Worm (Caenorhabditis elegans) whole organism, L2 larva: ENCODE data around the gene ZC204.6.

Experiments used
- C34F6.9 ChIP-seq: fragments of 150-350 bp; optimal IDR thresholded peaks from 2 replicates; lab custom pipeline; 2014; ENCODE audit warnings: missing biosample characterization, missing genetic modification characterization
- F13H6.1 ChIP-seq: sonication (generic microtip); optimal IDR thresholded peaks from 2 replicates; lab custom pipeline; 2016; ENCODE audit warnings: missing genetic modification characterization, missing compliant biosample characterization
- R02D3.7 ChIP-seq: fragments of 150-350 bp; optimal IDR thresholded peaks from 2 replicates; lab custom pipeline; 2014; ENCODE audit warnings: missing biosample characterization, missing genetic modification characterization
- Y55F3AM.14 ChIP-seq: fragments of 200-800 bp; sonication (Bioruptor generic); optimal IDR thresholded peaks from 2 replicates; lab custom pipeline; 2018; ENCODE audit warnings: mild to moderate bottlenecking, missing genetic modification characterization, missing compliant biosample characterization
- ZK546.5 ChIP-seq: sonication (generic microtip); optimal IDR thresholded peaks from 2 replicates; lab custom pipeline; 2017; ENCODE audit warnings: missing biosample characterization, missing genetic modification characterization
- aly-2 ChIP-seq: fragments of 150-350 bp; optimal IDR thresholded peaks from 2 replicates; lab custom pipeline; 2014; ENCODE audit warnings: missing biosample characterization, missing genetic modification characterization
- ama-1 ChIP-seq: fragments of 150-350 bp; optimal IDR thresholded peaks from 2 replicates; lab custom pipeline; 2018; ENCODE audit warnings: inconsistent platforms
- blmp-1 ChIP-seq: sonication (generic microtip); optimal IDR thresholded peaks from 2 replicates; lab custom pipeline; 2017; ENCODE audit warnings: missing genetic modification characterization, mild to moderate bottlenecking, missing compliant biosample characterization, antibody characterized with exemption, moderate library complexity; ENCODE audit not compliant: insufficient read depth
- egl-27 ChIP-seq: sonication (generic microtip); optimal IDR thresholded peaks from 3 replicates; lab custom pipeline; 2017; ENCODE audit warnings: missing biosample characterization, missing genetic modification reagents, missing genetic modification characterization
- elt-1 ChIP-seq: fragments of 150-350 bp; optimal IDR thresholded peaks from 2 replicates; lab custom pipeline; 2014; ENCODE audit warnings: missing biosample characterization, missing genetic modification characterization
- elt-3 ChIP-seq: sonication (generic microtip); optimal IDR thresholded peaks from 2 replicates; lab custom pipeline; 2017; ENCODE audit warnings: missing biosample characterization, missing genetic modification characterization
- fos-1 ChIP-seq: fragments of 150-350 bp; optimal IDR thresholded peaks from 2 replicates; lab custom pipeline; 2014; ENCODE audit warnings: missing biosample characterization, missing genetic modification characterization
- lin-13 ChIP-seq: fragments of 150-350 bp; optimal IDR thresholded peaks from 2 replicates; lab custom pipeline; 2014; ENCODE audit warnings: missing biosample characterization, missing genetic modification reagents, missing genetic modification characterization
- lin-39 ChIP-seq: fragments of 150-350 bp; optimal IDR thresholded peaks from 2 replicates; lab custom pipeline; 2014; ENCODE audit warnings: missing biosample characterization, missing genetic modification reagents, missing genetic modification characterization
- lsy-2 ChIP-seq, 2 experiments: fragments of 150-350 bp in 1 of 2; sonication (generic microtip) in 1 of 2; optimal IDR thresholded peaks; 2 replicates each; lab custom pipeline; 2014 to 2017; ENCODE audit warnings: missing biosample characterization in 2 of 2, missing genetic modification characterization in 2 of 2
- mab-5 ChIP-seq: fragments of 150-350 bp; optimal IDR thresholded peaks from 2 replicates; lab custom pipeline; 2014; ENCODE audit warnings: missing biosample characterization, missing genetic modification characterization
- mdl-1 ChIP-seq, 2 experiments: fragments of 150-350 bp in 1 of 2; sonication (generic microtip) in 1 of 2; optimal IDR thresholded peaks; 2 replicates each; lab custom pipeline; 2017; ENCODE audit warnings: missing biosample characterization in 2 of 2, missing genetic modification characterization in 2 of 2
- nhr-11 ChIP-seq: fragments of 150-350 bp; optimal IDR thresholded peaks from 2 replicates; lab custom pipeline; 2014; ENCODE audit warnings: missing biosample characterization, missing genetic modification characterization
- nhr-12 ChIP-seq: fragments of 150-350 bp; optimal IDR thresholded peaks from 2 replicates; lab custom pipeline; 2014; ENCODE audit warnings: missing biosample characterization, missing genetic modification characterization
- nhr-129 ChIP-seq: fragments of 150-350 bp; optimal IDR thresholded peaks from 2 replicates; lab custom pipeline; 2014; ENCODE audit warnings: missing biosample characterization, missing genetic modification characterization
- nhr-21 ChIP-seq: fragments of 150-350 bp; optimal IDR thresholded peaks from 2 replicates; lab custom pipeline; 2014; ENCODE audit warnings: missing biosample characterization, missing genetic modification characterization
- nhr-23 ChIP-seq: fragments of 150-350 bp; optimal IDR thresholded peaks from 2 replicates; lab custom pipeline; 2014; ENCODE audit warnings: missing biosample characterization, missing genetic modification reagents, missing genetic modification characterization
- nhr-237 ChIP-seq: fragments of 150-350 bp; optimal IDR thresholded peaks from 2 replicates; lab custom pipeline; 2014; ENCODE audit warnings: missing biosample characterization, missing genetic modification characterization
- nhr-25 ChIP-seq: fragments of 150-350 bp; sonication (generic microtip); optimal IDR thresholded peaks from 3 replicates; lab custom pipeline; 2014; ENCODE audit warnings: missing biosample characterization, missing genetic modification characterization
- nhr-6 ChIP-seq: fragments of 150-350 bp; optimal IDR thresholded peaks from 2 replicates; lab custom pipeline; 2014; ENCODE audit warnings: missing biosample characterization, missing genetic modification characterization
- nhr-77 ChIP-seq: fragments of 150-350 bp; optimal IDR thresholded peaks from 2 replicates; lab custom pipeline; 2014; ENCODE audit warnings: missing biosample characterization, missing genetic modification characterization
- peb-1 ChIP-seq: fragments of 150-350 bp; optimal IDR thresholded peaks from 2 replicates; lab custom pipeline; 2014; ENCODE audit warnings: missing biosample characterization, missing genetic modification characterization
- sem-4 ChIP-seq: fragments of 150-350 bp; optimal IDR thresholded peaks from 2 replicates; lab custom pipeline; 2014; ENCODE audit warnings: missing biosample characterization, missing genetic modification reagents, missing genetic modification characterization
- skn-1 ChIP-seq: sonication (generic microtip); optimal IDR thresholded peaks from 2 replicates; lab custom pipeline; 2017; ENCODE audit warnings: missing biosample characterization, missing genetic modification characterization
- sma-3 ChIP-seq: sonication (generic microtip); optimal IDR thresholded peaks from 2 replicates; lab custom pipeline; 2016; ENCODE audit warnings: missing genetic modification reagents, missing genetic modification characterization, missing compliant biosample characterization
- sma-9 ChIP-seq, 2 experiments: fragments of 150-350 bp in 1 of 2; sonication (generic microtip) in 1 of 2; optimal IDR thresholded peaks; 2 replicates each; lab custom pipeline; 2014 to 2016; ENCODE audit warnings: missing genetic modification characterization in 2 of 2, mild to moderate bottlenecking in 1 of 2, missing biosample characterization in 1 of 2, missing compliant biosample characterization in 1 of 2, missing genetic modification reagents in 1 of 2, moderate library complexity in 1 of 2
- unc-55 ChIP-seq: fragments of 150-350 bp; sonication (generic microtip); optimal IDR thresholded peaks from 3 replicates; lab custom pipeline; 2014; ENCODE audit warnings: missing biosample characterization, missing genetic modification reagents, missing genetic modification characterization
- zag-1 ChIP-seq: fragments of 150-350 bp; optimal IDR thresholded peaks from 2 replicates; lab custom pipeline; 2014; ENCODE audit warnings: missing biosample characterization, missing genetic modification characterization
- ztf-1 ChIP-seq: fragments of 200-800 bp; sonication (Bioruptor generic); conservative IDR thresholded peaks from 2 replicates; pipeline ENCODE4 v1.3.6; 2022; ENCODE audit warnings: missing genetic modification characterization, missing compliant biosample characterization
- ztf-11 ChIP-seq: sonication (generic microtip); optimal IDR thresholded peaks from 2 replicates; lab custom pipeline; 2017; ENCODE audit warnings: missing biosample characterization, missing genetic modification characterization
- ztf-4 ChIP-seq: fragments of 150-350 bp; optimal IDR thresholded peaks from 2 replicates; lab custom pipeline; 2014; ENCODE audit warnings: missing biosample characterization, missing genetic modification characterization

ZC204.6 gene

ce11 chrII:1682218-1682617 is 37.6 kb upstream of the ZC204.6 start, which contains the start of gene fbxb-26:
fbxb-26 (plus strand) TSS chrII:1682518.
- no peak for TF ChIP-seq unc-55 (GFP tag; lab: Kevin White, UChicago)
- TF ChIP-seq ZK546.5 = no peak
- TF ChIP-seq ztf-11 (tag; lab: Kevin White, UChicago) = no peak
- no peak for TF ChIP-seq aly-2 (tag; lab: Kevin White, UChicago)
- TF ChIP-seq mdl-1 (tag; optimal IDR thresholded peaks at IDR 0.05; lab: Kevin White, UChicago) = no peak
- TF ChIP-seq elt-3 = no peak
- TF ChIP-seq nhr-23 = no peak
- no peak for TF ChIP-seq nhr-21 (tag; lab: Kevin White, UChicago)
- TF ChIP-seq sma-9 (GFP tag; optimal IDR thresholded peaks at IDR 0.05; lab: Kevin White, UChicago) = no peak
- TF ChIP-seq sma-9 (tag; optimal IDR thresholded peaks at IDR 0.05; lab: Kevin White, UChicago) = no peak
- no peak for TF ChIP-seq Y55F3AM.14 (GFP tag; lab: Kevin White, UChicago)
- TF ChIP-seq C34F6.9 (tag; lab: Kevin White, UChicago) = no peak

ce11 chrII:1679081-1679480 is 34.5 kb upstream of the ZC204.6 start, which contains the start of gene irld-36:
irld-36 (plus strand) TSS chrII:1679381.
- no peak for TF ChIP-seq fos-1
- no peak for TF ChIP-seq elt-1 (tag; lab: Kevin White, UChicago)
- TF ChIP-seq ZK546.5 = no peak
- no peak for TF ChIP-seq peb-1
- no peak for TF ChIP-seq ztf-1
- TF ChIP-seq nhr-6 (tag; lab: Kevin White, UChicago) = no peak
- TF ChIP-seq blmp-1 (tag; lab: Kevin White, UChicago) = no peak
- no peak for TF ChIP-seq nhr-77 (tag; lab: Kevin White, UChicago)
- TF ChIP-seq ztf-4 = no peak
- no peak for TF ChIP-seq nhr-23
- no peak for TF ChIP-seq nhr-12 (tag; lab: Kevin White, UChicago)
- no peak for TF ChIP-seq zag-1 (tag; lab: Kevin White, UChicago)
- TF ChIP-seq nhr-11 (tag; lab: Kevin White, UChicago) = no peak
- no peak for TF ChIP-seq skn-1 (tag; lab: Kevin White, UChicago)
- no peak for TF ChIP-seq sem-4 (tag; lab: Kevin White, UChicago)
- TF ChIP-seq lsy-2 (tag; optimal IDR thresholded peaks at IDR 0.05; lab: Kevin White, UChicago) = no peak

DNA sequence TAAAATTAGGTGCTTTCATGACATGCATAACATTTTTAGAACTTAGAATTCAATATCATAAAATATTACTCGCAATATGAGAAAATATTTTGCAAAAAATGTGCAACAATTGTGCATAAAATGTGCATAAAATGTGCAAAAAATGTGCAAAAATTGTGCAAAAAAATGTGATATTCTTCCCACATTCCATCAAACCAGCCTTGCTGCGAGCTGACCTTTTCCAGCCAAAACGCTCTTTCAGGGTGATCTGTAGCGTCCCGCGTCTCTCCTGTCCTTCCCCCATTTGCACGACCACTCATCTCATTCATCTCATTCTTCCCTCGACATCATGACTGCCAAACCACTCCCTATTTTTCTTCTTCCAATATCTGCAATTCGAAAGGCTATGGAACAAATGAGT is 31.5 kb upstream of the ZC204.6 start, which contains the start of gene fbxb-17:
fbxb-17 (plus strand) TSS at position 301 of the 400 bp plus-strand sequence.
- no peak for TF ChIP-seq nhr-25 (tag; lab: Kevin White, UChicago)
- TF ChIP-seq nhr-23 = peak; percentile 1

DNA sequence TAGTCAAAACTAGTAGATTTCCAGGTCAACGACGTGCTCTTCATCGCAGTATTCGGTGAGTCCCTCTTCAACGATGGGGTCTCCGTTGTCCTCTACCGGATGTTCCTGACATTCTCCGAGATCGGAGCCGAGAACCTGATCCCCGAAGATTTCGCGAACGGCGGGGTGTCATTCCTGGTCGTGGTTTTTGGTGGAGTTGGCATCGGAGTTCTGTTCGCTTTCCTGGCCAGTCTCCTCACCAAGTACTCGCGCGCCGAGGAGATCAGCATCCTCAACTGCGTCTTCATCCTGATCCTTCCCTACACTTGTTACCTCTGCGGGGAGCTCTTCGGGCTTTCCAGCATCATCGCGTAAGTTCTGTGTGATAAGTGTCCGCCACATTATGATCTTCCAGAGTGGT is 28.0 kb upstream of the ZC204.6 start:
- TF ChIP-seq aly-2 (tag; lab: Kevin White, UChicago) (no peak), Y55F3AM.14 (GFP tag; lab: Kevin White, UChicago) (no peak), mab-5 (tag; lab: Kevin White, UChicago) (no peak), F13H6.1 (no peak), nhr-237 (tag; lab: Kevin White, UChicago) (no peak), lin-13 (GFP tag; lab: Kevin White, UChicago) (no peak), ama-1 (lab: Kevin White, UChicago) (no peak), skn-1 (tag; lab: Kevin White, UChicago) (no peak), nhr-129 (tag; lab: Kevin White, UChicago) (no peak), elt-1 (tag; lab: Kevin White, UChicago) (no peak), elt-3 (no peak), C34F6.9 (tag; lab: Kevin White, UChicago) (no peak)

DNA sequence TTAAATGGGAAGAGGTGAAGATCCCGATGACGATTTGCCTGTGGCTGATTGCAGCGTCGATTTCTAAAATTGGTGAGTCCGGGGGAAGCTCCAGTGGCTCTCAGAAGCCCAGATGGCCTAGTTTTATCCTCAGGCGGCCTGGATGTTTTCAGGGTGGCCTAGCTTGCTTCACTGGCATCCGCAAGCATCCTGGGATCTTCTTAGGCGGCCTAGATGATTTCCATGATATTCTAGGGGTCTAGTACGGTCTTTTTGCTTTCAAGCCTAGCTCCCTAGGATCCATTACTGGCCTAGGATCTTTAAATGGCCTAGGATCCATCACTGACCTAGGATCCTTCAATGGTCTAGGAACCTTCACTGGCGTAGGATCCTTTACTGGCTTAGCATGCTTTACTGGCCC is 26.4 kb upstream of the ZC204.6 start:
- TF ChIP-seq egl-27 (tag; lab: Kevin White, UChicago) = no peak
- TF ChIP-seq C34F6.9 (tag; lab: Kevin White, UChicago) = no peak
- TF ChIP-seq nhr-11 (tag; lab: Kevin White, UChicago) = no peak
- TF ChIP-seq lin-39 (tag; lab: Kevin White, UChicago) = no peak
- TF ChIP-seq nhr-77 (tag; lab: Kevin White, UChicago) = no peak
- no peak for TF ChIP-seq peb-1
- TF ChIP-seq ZK546.5 = no peak
- TF ChIP-seq R02D3.7 (tag; lab: Kevin White, UChicago) = no peak
- TF ChIP-seq nhr-23 = no peak
- TF ChIP-seq ztf-1 = no peak
- no peak for TF ChIP-seq nhr-6 (tag; lab: Kevin White, UChicago)
- TF ChIP-seq sma-3 = no peak
